Fruit fly (Drosophila melanogaster) whole organism, pupa: ENCODE results near the gene CG42460.
"Not testable (repeated sequence)": the region's sequence is repeated elsewhere in the genome, so short reads cannot be mapped to it uniquely, and the experiment has no call there.

ENCODE experiments used
- CG10348 ChIP-seq: fragments of 200-800 bp; sonication (Bioruptor generic); IDR thresholded peaks from 2 replicates; pipeline ENCODE4 v1.3.6; 2022; ENCODE audit warnings: missing biosample characterization, missing genetic modification characterization
- CG12605 ChIP-seq: fragments of 200-800 bp; sonication (Bioruptor generic); IDR thresholded peaks from 2 replicates; pipeline ENCODE4 v1.3.6; 2022; ENCODE audit warnings: missing biosample characterization, missing genetic modification characterization
- CG13204 ChIP-seq: fragments of 200-800 bp; sonication (Bioruptor generic); optimal IDR thresholded peaks from 2 replicates; lab custom pipeline; 2018; ENCODE audit warnings: missing biosample characterization, mild to moderate bottlenecking, missing genetic modification characterization, moderate library complexity
- CG14655 ChIP-seq: fragments of 200-800 bp; sonication (Bioruptor generic); optimal IDR thresholded peaks from 3 replicates; lab custom pipeline; 2017; ENCODE audit warnings: mild to moderate bottlenecking, missing biosample characterization, missing genetic modification reagents, missing genetic modification characterization
- CG15710 ChIP-seq: fragments of 200-800 bp; sonication (Bioruptor generic); optimal IDR thresholded peaks from 2 replicates; lab custom pipeline; 2018; ENCODE audit warnings: missing biosample characterization, mild to moderate bottlenecking, missing genetic modification characterization, moderate library complexity
- CG17806 ChIP-seq: fragments of 200-800 bp; sonication (Bioruptor generic); optimal IDR thresholded peaks from 2 replicates; lab custom pipeline; 2018; ENCODE audit warnings: missing biosample characterization, mild to moderate bottlenecking, missing genetic modification characterization, moderate library complexity
- CG32121 ChIP-seq: fragments of 200-800 bp; sonication (Bioruptor generic); IDR thresholded peaks from 2 replicates; pipeline ENCODE4 v1.3.6; 2022; ENCODE audit warnings: missing biosample characterization, missing genetic modification characterization
- CG34367 ChIP-seq: fragments of 200-800 bp; sonication (Bioruptor generic); optimal IDR thresholded peaks from 2 replicates; lab custom pipeline; 2018; ENCODE audit warnings: missing biosample characterization, mild to moderate bottlenecking, missing genetic modification characterization
- CG4496 ChIP-seq: fragments of 200-800 bp; sonication (Bioruptor generic); IDR thresholded peaks from 3 replicates; pipeline ENCODE4 v1.3.6; 2022; ENCODE audit warnings: missing biosample characterization, missing genetic modification characterization
- CG8159 ChIP-seq: fragments of 200-800 bp; sonication (Bioruptor generic); optimal IDR thresholded peaks from 3 replicates; lab custom pipeline; 2018; ENCODE audit warnings: missing biosample characterization, mild to moderate bottlenecking, missing genetic modification characterization, moderate library complexity
- CG8301 ChIP-seq: fragments of 200-800 bp; sonication (Bioruptor generic); optimal IDR thresholded peaks from 2 replicates; lab custom pipeline; 2018; ENCODE audit warnings: missing biosample characterization, mild to moderate bottlenecking, missing genetic modification characterization
- CG9948 ChIP-seq: fragments of 200-800 bp; sonication (Bioruptor generic); optimal IDR thresholded peaks from 2 replicates; lab custom pipeline; 2018; ENCODE audit warnings: missing biosample characterization, mild to moderate bottlenecking, missing genetic modification characterization, moderate library complexity
- D1 ChIP-seq: fragments of 200-800 bp; sonication (Bioruptor generic); optimal IDR thresholded peaks from 2 replicates; lab custom pipeline; 2018; ENCODE audit warnings: missing biosample characterization, mild to moderate bottlenecking, missing genetic modification characterization, moderate library complexity
- EcR ChIP-seq: fragments of 200-800 bp; sonication (Bioruptor generic); optimal IDR thresholded peaks from 3 replicates; lab custom pipeline; 2019; ENCODE audit warnings: missing biosample characterization, missing genetic modification characterization, mild to moderate bottlenecking, moderate library complexity, missing genetic modification reagents
- Ets98B ChIP-seq: fragments of 200-800 bp; sonication (Bioruptor generic); IDR thresholded peaks from 2 replicates; pipeline ENCODE4 v1.3.6; 2022; ENCODE audit warnings: missing biosample characterization, missing genetic modification characterization
- Pif1A ChIP-seq: fragments of 200-800 bp; sonication (Bioruptor generic); optimal IDR thresholded peaks from 3 replicates; lab custom pipeline; 2016; ENCODE audit warnings: missing biosample characterization, missing genetic modification characterization
- Pif1B ChIP-seq: fragments of 200-800 bp; sonication (Bioruptor generic); optimal IDR thresholded peaks from 3 replicates; lab custom pipeline; 2016; ENCODE audit warnings: missing biosample characterization, missing genetic modification characterization
- Snoo ChIP-seq: fragments of 200-800 bp; sonication (Bioruptor generic); optimal IDR thresholded peaks from 3 replicates; lab custom pipeline; 2017; ENCODE audit warnings: missing biosample characterization, mild to moderate bottlenecking, missing genetic modification characterization, inconsistent platforms
- fd96Ca ChIP-seq: fragments of 200-800 bp; sonication (Bioruptor generic); IDR thresholded peaks from 3 replicates; pipeline ENCODE4 v1.3.6; 2022; ENCODE audit warnings: missing biosample characterization, missing genetic modification characterization
- gl ChIP-seq: fragments of 200-800 bp; sonication (Bioruptor generic); optimal IDR thresholded peaks from 2 replicates; lab custom pipeline; 2018; ENCODE audit warnings: missing biosample characterization, mild to moderate bottlenecking, missing genetic modification characterization
- rn ChIP-seq: fragments of 200-800 bp; sonication (Bioruptor generic); IDR thresholded peaks from 2 replicates; pipeline ENCODE4 v1.3.6; 2022; ENCODE audit warnings: missing biosample characterization, missing genetic modification characterization

The CG42460 gene

DNA sequence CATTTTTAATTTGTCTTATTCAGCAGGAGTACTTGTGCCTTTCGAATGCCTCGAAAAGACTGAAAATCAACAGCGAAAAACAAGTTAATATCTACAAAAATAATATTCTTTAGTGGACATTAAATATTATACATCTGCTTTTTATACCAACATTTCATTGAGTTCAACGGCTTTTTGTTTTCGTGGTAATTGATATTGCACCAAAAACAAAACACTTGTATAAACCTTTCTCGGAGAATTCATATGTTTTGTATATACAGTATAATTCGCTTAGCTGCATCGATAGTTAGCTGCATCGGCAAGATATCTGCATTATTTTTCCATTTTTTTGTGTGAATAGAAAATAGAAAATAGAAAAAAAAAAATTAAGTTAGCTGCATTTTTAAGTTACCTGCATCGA, at the start of gene CG42460:
CG42460 (minus strand) TSS at position 101 of the 400 bp plus-strand sequence.
- TF ChIP-seq CG17806 (tag; lab: Kevin White, UChicago); D1 (tag; lab: Kevin White, UChicago); CG14655 (GFP tag; lab: Kevin White, UChicago): not testable (repeated sequence)
- TF ChIP-seq, all 21 proteins: peak for 0; not testable (repeated sequence) for 21

DNA sequence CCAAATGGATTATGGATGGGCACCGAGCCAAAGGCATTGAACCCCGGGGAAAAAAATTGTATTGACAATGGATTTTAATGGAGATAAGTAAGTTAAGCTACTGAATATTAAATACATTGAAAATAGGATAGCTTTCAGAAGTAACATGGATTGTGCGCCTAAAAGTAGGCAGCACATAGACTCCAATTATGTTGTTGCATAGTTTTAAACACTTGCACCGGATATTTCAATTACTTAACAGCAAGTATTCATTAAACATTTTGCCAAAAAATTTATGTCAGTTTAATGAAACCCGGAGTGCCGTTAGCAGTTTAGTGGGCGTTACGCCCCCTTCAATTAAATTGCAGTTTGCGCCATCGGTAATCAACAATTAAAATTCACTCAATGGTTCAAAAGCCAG, 49.8 kb upstream of the CG42460 start:
- TF ChIP-seq CG15710 (tag; lab: Kevin White, UChicago): no peak
- TF ChIP-seq Pif1A (GFP tag; lab: Kevin White, UChicago): no peak
- TF ChIP-seq Ets98B: no peak

DNA sequence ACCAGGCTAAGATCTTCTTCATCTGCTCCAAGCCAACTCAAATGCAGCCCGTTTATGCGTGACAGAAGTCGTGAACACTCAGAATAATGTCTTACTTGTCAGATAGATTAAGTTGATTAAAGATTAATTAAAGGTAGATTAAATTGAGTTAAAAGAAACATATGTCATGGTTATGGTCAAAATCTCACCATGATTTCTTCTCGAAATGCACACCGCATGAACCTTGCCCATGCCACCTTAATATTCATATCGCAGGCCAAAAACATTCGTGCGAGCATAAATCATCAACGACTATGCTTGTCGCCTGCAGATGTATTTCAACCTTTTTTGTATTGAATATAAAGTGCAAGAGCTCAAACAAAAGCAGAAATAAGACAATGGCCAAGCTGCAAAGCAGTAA, 48.8 kb upstream of the CG42460 start:
- TF ChIP-seq CG15710 (tag; lab: Kevin White, UChicago) (peak; percentile 88), Snoo (tag; lab: Kevin White, UChicago) (peak; percentile 74), CG4496 (peak; percentile 91), Pif1B (GFP tag; lab: Kevin White, UChicago) (peak; percentile 78), CG13204 (GFP tag; lab: Kevin White, UChicago) (peak; percentile 73), CG17806 (tag; lab: Kevin White, UChicago) (peak; percentile 66), fd96Ca (GFP tag; lab: Robert Waterston, UW) (peak; percentile 90), CG8159 (tag; lab: Kevin White, UChicago) (peak; percentile 64), gl (peak; percentile 46), rn (GFP tag; lab: Robert Waterston, UW) (peak; percentile 37; the same call in 1 of the 2 replicates), CG12605 (GFP tag; lab: Robert Waterston, UW) (peak; percentile 94), Ets98B (peak; percentile 88), EcR (GFP tag; lab: Kevin White, UChicago) (no peak), CG8301 (tag; lab: Kevin White, UChicago) (peak; percentile 89), CG9948 (peak; percentile 80), Pif1A (GFP tag; lab: Kevin White, UChicago) (peak; percentile 76), CG10348 (no peak), CG14655 (GFP tag; lab: Kevin White, UChicago) (peak; percentile 88), CG34367 (tag; lab: Kevin White, UChicago) (peak; percentile 61), CG32121 (GFP tag; lab: Robert Waterston, UW) (peak; percentile 87), D1 (tag; lab: Kevin White, UChicago) (no peak)

DNA sequence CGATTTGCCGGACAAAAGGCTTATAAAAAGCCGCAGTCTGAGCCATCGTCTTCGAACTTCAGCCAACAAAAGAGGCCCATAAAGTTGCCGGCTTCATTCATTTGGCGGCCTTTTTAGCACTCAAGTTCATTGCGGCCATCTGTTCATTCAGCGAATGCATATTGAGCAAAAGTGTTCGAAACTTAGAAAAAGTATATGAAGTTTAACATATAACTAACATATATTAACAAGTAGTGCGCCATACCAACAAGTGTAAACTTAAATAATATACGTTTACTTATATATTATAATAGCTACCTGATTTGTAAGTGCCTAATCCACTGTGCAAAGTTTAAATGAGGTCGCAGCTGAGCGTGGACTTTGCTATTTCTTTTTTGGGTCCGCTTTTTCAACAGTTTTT, 48.1 kb upstream of the CG42460 start:
- no peak for TF ChIP-seq CG15710 (tag; lab: Kevin White, UChicago)
- peak; percentile 22 for TF ChIP-seq CG8301 (tag; lab: Kevin White, UChicago)
- TF ChIP-seq rn (GFP tag; lab: Robert Waterston, UW): 0 out of 2 replicates have a peak, but pooled peaks have one; percentile 20
- TF ChIP-seq Pif1A (GFP tag; lab: Kevin White, UChicago): peak; percentile 30
- TF ChIP-seq Pif1B (GFP tag; lab: Kevin White, UChicago): no peak
- TF ChIP-seq CG13204 (GFP tag; lab: Kevin White, UChicago): no peak
- peak; percentile 24 for TF ChIP-seq CG14655 (GFP tag; lab: Kevin White, UChicago)
- no peak for TF ChIP-seq fd96Ca (GFP tag; lab: Robert Waterston, UW)
- no peak; the same call in 1 of the 2 replicates for TF ChIP-seq Ets98B
- no peak for TF ChIP-seq CG34367 (tag; lab: Kevin White, UChicago)
- TF ChIP-seq Snoo (tag; lab: Kevin White, UChicago): no peak
- no peak for TF ChIP-seq gl
- TF ChIP-seq D1 (tag; lab: Kevin White, UChicago): no peak
- no peak for TF ChIP-seq CG10348
- TF ChIP-seq CG17806 (tag; lab: Kevin White, UChicago): no peak
- peak; percentile 47 for TF ChIP-seq CG12605 (GFP tag; lab: Robert Waterston, UW)
- TF ChIP-seq CG9948: peak; percentile 25
- TF ChIP-seq CG4496: peak; percentile 39; the same call in 2 of the 3 replicates
- no peak for TF ChIP-seq CG8159 (tag; lab: Kevin White, UChicago)
- no peak for TF ChIP-seq EcR (GFP tag; lab: Kevin White, UChicago)
- TF ChIP-seq CG32121 (GFP tag; lab: Robert Waterston, UW): peak; percentile 13; the same call in 1 of the 2 replicates

DNA sequence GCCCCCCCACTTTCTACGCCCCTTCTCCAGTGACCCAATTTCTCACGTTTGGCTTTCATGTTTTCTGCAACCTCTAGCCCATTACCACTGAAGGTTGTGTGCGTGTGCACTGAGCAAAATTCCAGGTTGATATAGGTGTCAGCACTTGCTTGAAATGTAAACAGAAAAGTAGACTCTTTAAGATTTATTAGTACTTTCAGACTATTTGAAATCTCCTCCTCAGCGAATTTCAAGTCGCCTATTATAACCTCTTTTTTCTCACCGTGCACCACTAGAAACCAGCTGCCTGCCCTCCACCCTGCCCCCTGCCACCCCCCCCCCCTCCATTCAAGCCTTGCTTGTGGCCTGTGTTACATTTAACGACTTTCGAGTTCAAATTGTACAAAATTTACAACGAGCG, 46.8 kb upstream of the CG42460 start:
- TF ChIP-seq Ets98B: peak; percentile 56
- TF ChIP-seq CG14655 (GFP tag; lab: Kevin White, UChicago): peak; percentile 17
- TF ChIP-seq Snoo (tag; lab: Kevin White, UChicago): no peak
- TF ChIP-seq CG8159 (tag; lab: Kevin White, UChicago): no peak
- TF ChIP-seq CG10348: no peak
- TF ChIP-seq EcR (GFP tag; lab: Kevin White, UChicago): no peak
- peak; percentile 7 for TF ChIP-seq CG9948
- no peak for TF ChIP-seq CG34367 (tag; lab: Kevin White, UChicago)
- TF ChIP-seq CG8301 (tag; lab: Kevin White, UChicago): peak; percentile 3
- no peak for TF ChIP-seq CG12605 (GFP tag; lab: Robert Waterston, UW)
- peak; percentile 65; the same call in 2 of the 3 replicates for TF ChIP-seq fd96Ca (GFP tag; lab: Robert Waterston, UW)
- TF ChIP-seq CG4496: peak; percentile 72; the same call in 2 of the 3 replicates
- peak; percentile 64; the same call in 1 of the 2 replicates for TF ChIP-seq CG32121 (GFP tag; lab: Robert Waterston, UW)
